Worm (Caenorhabditis elegans) whole organism, mixed stage, embryonic: ENCODE data around the gene gta-1.

ENCODE experiments used
- M03D4.4 ChIP-seq: sonication (generic microtip); optimal IDR thresholded peaks from 2 replicates; lab custom pipeline; 2017; ENCODE audit warnings: mild to moderate bottlenecking, missing genetic modification characterization, missing compliant biosample characterization
- bed-3 ChIP-seq: fragments of 200-800 bp; sonication (Bioruptor generic); optimal IDR thresholded peaks from 3 replicates; lab custom pipeline; 2018; ENCODE audit warnings: mild to moderate bottlenecking, missing genetic modification characterization, moderate library complexity, missing compliant biosample characterization
- blmp-1 ChIP-seq: fragments of 150-350 bp; optimal IDR thresholded peaks from 2 replicates; lab custom pipeline; 2014; ENCODE audit warnings: missing biosample characterization, missing genetic modification characterization
- ceh-39 ChIP-seq: fragments of 150-350 bp; optimal IDR thresholded peaks from 2 replicates; lab custom pipeline; 2014; ENCODE audit warnings: missing biosample characterization, missing genetic modification characterization
- ceh-43 ChIP-seq: fragments of 200-800 bp; sonication (Bioruptor generic); optimal IDR thresholded peaks from 2 replicates; lab custom pipeline; 2018; ENCODE audit warnings: mild to moderate bottlenecking, missing genetic modification characterization, moderate library complexity, missing compliant biosample characterization
- ceh-83 ChIP-seq: fragments of 200-800 bp; sonication (Bioruptor generic); optimal IDR thresholded peaks from 2 replicates; lab custom pipeline; 2018; ENCODE audit warnings: mild to moderate bottlenecking, missing genetic modification characterization, missing compliant biosample characterization
- ces-1 ChIP-seq: fragments of 150-350 bp; optimal IDR thresholded peaks from 2 replicates; lab custom pipeline; 2014; ENCODE audit warnings: missing biosample characterization, missing genetic modification reagents, missing genetic modification characterization
- cnd-1 ChIP-seq: fragments of 200-800 bp; sonication (Bioruptor generic); optimal IDR thresholded peaks from 2 replicates; lab custom pipeline; 2018; ENCODE audit warnings: mild to moderate bottlenecking, missing genetic modification characterization, missing compliant biosample characterization
- drap-1 ChIP-seq: fragments of 200-800 bp; sonication (Bioruptor generic); optimal IDR thresholded peaks from 3 replicates; lab custom pipeline; 2018; ENCODE audit warnings: mild to moderate bottlenecking, missing genetic modification characterization, missing compliant biosample characterization
- elt-1 ChIP-seq: sonication (generic microtip); optimal IDR thresholded peaks from 2 replicates; lab custom pipeline; 2017; ENCODE audit warnings: missing genetic modification characterization, mild to moderate bottlenecking, missing compliant biosample characterization, antibody characterized with exemption, moderate library complexity, borderline replicate concordance; ENCODE audit not compliant: insufficient read depth
- elt-3 ChIP-seq: fragments of 150-350 bp; optimal IDR thresholded peaks from 2 replicates; lab custom pipeline; 2014; ENCODE audit warnings: missing biosample characterization, missing genetic modification characterization
- flh-1 ChIP-seq: fragments of 200-800 bp; sonication (Bioruptor generic); optimal IDR thresholded peaks from 2 replicates; lab custom pipeline; 2018; ENCODE audit warnings: mild to moderate bottlenecking, missing genetic modification characterization, moderate library complexity, missing compliant biosample characterization
- ham-2 ChIP-seq: fragments of 200-800 bp; sonication (Bioruptor generic); optimal IDR thresholded peaks from 2 replicates; lab custom pipeline; 2018; ENCODE audit warnings: mild to moderate bottlenecking, missing genetic modification characterization, missing compliant biosample characterization
- hlh-1 ChIP-seq: fragments of 150-350 bp; optimal IDR thresholded peaks from 2 replicates; lab custom pipeline; 2014; ENCODE audit warnings: missing biosample characterization, missing genetic modification reagents, missing genetic modification characterization
- lin-13 ChIP-seq: fragments of 150-350 bp; optimal IDR thresholded peaks from 2 replicates; lab custom pipeline; 2014; ENCODE audit warnings: missing biosample characterization, missing genetic modification characterization
- lin-32 ChIP-seq: fragments of 200-800 bp; sonication (Bioruptor generic); optimal IDR thresholded peaks from 2 replicates; lab custom pipeline; 2018; ENCODE audit warnings: mild to moderate bottlenecking, missing genetic modification characterization, missing compliant biosample characterization
- lsy-2 ChIP-seq: fragments of 150-350 bp; optimal IDR thresholded peaks from 2 replicates; lab custom pipeline; 2014; ENCODE audit warnings: missing biosample characterization, missing genetic modification characterization
- mab-5 ChIP-seq: fragments of 150-350 bp; optimal IDR thresholded peaks from 2 replicates; lab custom pipeline; 2014; ENCODE audit warnings: missing biosample characterization, missing genetic modification characterization
- mep-1 ChIP-seq: fragments of 150-350 bp; optimal IDR thresholded peaks from 2 replicates; lab custom pipeline; 2017; ENCODE audit warnings: missing biosample characterization, missing genetic modification reagents, missing genetic modification characterization, inconsistent platforms
- mls-2 ChIP-seq: sonication (generic microtip); optimal IDR thresholded peaks from 2 replicates; lab custom pipeline; 2016; ENCODE audit warnings: mild to moderate bottlenecking, missing genetic modification characterization, moderate library complexity, missing compliant biosample characterization
- nhr-12 ChIP-seq: fragments of 150-350 bp; optimal IDR thresholded peaks from 2 replicates; lab custom pipeline; 2014; ENCODE audit warnings: missing biosample characterization, missing genetic modification characterization
- nhr-2 ChIP-seq: fragments of 150-350 bp; optimal IDR thresholded peaks from 2 replicates; lab custom pipeline; 2014; ENCODE audit warnings: missing biosample characterization, missing genetic modification characterization
- nhr-237 ChIP-seq: fragments of 150-350 bp; optimal IDR thresholded peaks from 2 replicates; lab custom pipeline; 2014; ENCODE audit warnings: missing biosample characterization, missing genetic modification characterization
- nhr-28 ChIP-seq: fragments of 150-350 bp; optimal IDR thresholded peaks from 2 replicates; lab custom pipeline; 2014; ENCODE audit warnings: missing biosample characterization, missing genetic modification characterization
- nhr-76 ChIP-seq: sonication (generic microtip); optimal IDR thresholded peaks from 2 replicates; lab custom pipeline; 2017; ENCODE audit warnings: missing biosample characterization, missing genetic modification characterization
- pha-4 ChIP-seq: fragments of 150-350 bp; optimal IDR thresholded peaks from 2 replicates; lab custom pipeline; 2018; ENCODE audit warnings: missing biosample characterization, missing genetic modification reagents, missing genetic modification characterization
- sem-2 ChIP-seq: fragments of 200-800 bp; sonication (Bioruptor generic); optimal IDR thresholded peaks from 2 replicates; lab custom pipeline; 2018; ENCODE audit warnings: mild to moderate bottlenecking, missing genetic modification characterization, missing compliant biosample characterization
- snpc-4 ChIP-seq: fragments of 150-350 bp; optimal IDR thresholded peaks from 2 replicates; lab custom pipeline; 2014; ENCODE audit warnings: missing biosample characterization, missing genetic modification characterization
- sptf-1 ChIP-seq: sonication (generic microtip); optimal IDR thresholded peaks from 2 replicates; lab custom pipeline; 2017; ENCODE audit warnings: mild to moderate bottlenecking, missing genetic modification characterization, moderate library complexity, missing compliant biosample characterization
- tbx-8 ChIP-seq: fragments of 200-800 bp; sonication (Bioruptor generic); optimal IDR thresholded peaks from 2 replicates; lab custom pipeline; 2018; ENCODE audit warnings: mild to moderate bottlenecking, missing genetic modification characterization, moderate library complexity, missing compliant biosample characterization
- unc-120 ChIP-seq: sonication (generic microtip); optimal IDR thresholded peaks from 2 replicates; lab custom pipeline; 2017; ENCODE audit warnings: missing genetic modification characterization, missing compliant biosample characterization; ENCODE audit not compliant: poor library complexity, severe bottlenecking
- unc-39 ChIP-seq: fragments of 150-350 bp; optimal IDR thresholded peaks from 2 replicates; lab custom pipeline; 2014; ENCODE audit warnings: missing biosample characterization, missing genetic modification characterization
- unc-62 ChIP-seq: fragments of 150-350 bp; optimal IDR thresholded peaks from 2 replicates; lab custom pipeline; 2014; ENCODE audit warnings: missing biosample characterization, missing genetic modification reagents, missing genetic modification characterization
- zip-8 ChIP-seq: fragments of 150-350 bp; optimal IDR thresholded peaks from 2 replicates; lab custom pipeline; 2014; ENCODE audit warnings: missing biosample characterization, missing genetic modification characterization
- ztf-11 ChIP-seq: fragments of 150-350 bp; optimal IDR thresholded peaks from 2 replicates; lab custom pipeline; 2014; ENCODE audit warnings: missing biosample characterization, missing genetic modification characterization

gta-1 gene

ce11 chrIV:10174932-10175732, 5.3 kb upstream of the gta-1 start:
- TF ChIP-seq nhr-28 (no peak), unc-62 (no peak), nhr-2 (tag; lab: Kevin White, UChicago) (no peak), mls-2 (peak; percentile 51), sptf-1 (peak; percentile 14), bed-3 (GFP tag; lab: Kevin White, UChicago) (no peak), M03D4.4 (peak; percentile 60), zip-8 (tag; lab: Kevin White, UChicago) (no peak), cnd-1 (tag; lab: Kevin White, UChicago) (peak; percentile 20), pha-4 (tag; lab: Kevin White, UChicago) (peak; percentile 13), blmp-1 (tag; lab: Kevin White, UChicago) (no peak), lin-32 (GFP tag; lab: Kevin White, UChicago) (no peak), unc-39 (tag; lab: Kevin White, UChicago) (no peak), flh-1 (GFP tag; lab: Kevin White, UChicago) (no peak), mep-1 (tag; lab: Kevin White, UChicago) (no peak), unc-120 (tag; lab: Kevin White, UChicago) (peak; percentile 9), ceh-83 (GFP tag; lab: Kevin White, UChicago) (no peak), ham-2 (peak; percentile 22), ces-1 (no peak), mab-5 (no peak), hlh-1 (no peak), lin-13 (tag; lab: Kevin White, UChicago) (no peak), elt-1 (tag; lab: Kevin White, UChicago) (no peak), elt-3 (tag; lab: Kevin White, UChicago) (no peak), sem-2 (GFP tag; lab: Kevin White, UChicago) (no peak), ztf-11 (tag; lab: Kevin White, UChicago) (no peak), lsy-2 (tag; lab: Kevin White, UChicago) (no peak), nhr-237 (tag; lab: Kevin White, UChicago) (no peak), ceh-39 (no peak), drap-1 (peak; percentile 63), snpc-4 (tag; lab: Kevin White, UChicago) (no peak), nhr-76 (tag; lab: Kevin White, UChicago) (no peak), tbx-8 (GFP tag; lab: Kevin White, UChicago) (no peak), nhr-12 (tag; lab: Kevin White, UChicago) (no peak), ceh-43 (GFP tag; lab: Kevin White, UChicago) (no peak)

DNA sequence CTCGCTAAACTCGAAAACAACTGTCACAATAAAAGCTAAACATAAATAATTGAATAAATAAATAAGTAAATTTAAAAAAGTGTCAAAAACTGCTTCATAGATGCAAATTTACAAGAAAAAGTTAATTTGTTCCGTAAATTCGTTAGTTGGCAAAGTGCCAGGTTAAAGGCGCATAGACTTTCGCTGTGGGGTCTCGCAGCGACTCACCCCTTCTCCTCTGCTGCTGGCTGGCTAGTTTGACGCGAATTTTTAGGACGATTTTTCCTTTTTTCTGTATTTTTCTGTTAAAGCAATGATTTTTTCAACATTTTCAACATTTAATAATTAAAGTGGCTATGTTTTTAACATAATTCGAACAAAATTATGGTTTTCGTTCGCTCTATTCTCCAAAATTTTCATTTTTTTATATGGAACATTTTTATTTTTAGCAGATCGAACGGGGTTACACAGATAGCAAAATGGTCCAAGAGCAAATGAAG, 4.2 kb upstream of the gta-1 start, which contains the start of gene rack-1:
Gene rack-1 (plus strand): TSS at position 429 of the 479 bp plus-strand sequence.
- no peak for TF ChIP-seq hlh-1
- TF ChIP-seq lsy-2 (tag; lab: Kevin White, UChicago), result peak; percentile 59
- peak; percentile 64 for TF ChIP-seq mep-1 (tag; lab: Kevin White, UChicago)
- peak; percentile 48 for TF ChIP-seq pha-4 (tag; lab: Kevin White, UChicago)
- peak; percentile 4 for TF ChIP-seq unc-62
- peak; percentile 27 for TF ChIP-seq ceh-39
- TF ChIP-seq ceh-43 (GFP tag; lab: Kevin White, UChicago), result no peak
- peak; percentile 83 for TF ChIP-seq ces-1
- no peak for TF ChIP-seq sptf-1
- peak; percentile 33 for TF ChIP-seq nhr-237 (tag; lab: Kevin White, UChicago)
- TF ChIP-seq, all 35 proteins: peak for 7

DNA sequence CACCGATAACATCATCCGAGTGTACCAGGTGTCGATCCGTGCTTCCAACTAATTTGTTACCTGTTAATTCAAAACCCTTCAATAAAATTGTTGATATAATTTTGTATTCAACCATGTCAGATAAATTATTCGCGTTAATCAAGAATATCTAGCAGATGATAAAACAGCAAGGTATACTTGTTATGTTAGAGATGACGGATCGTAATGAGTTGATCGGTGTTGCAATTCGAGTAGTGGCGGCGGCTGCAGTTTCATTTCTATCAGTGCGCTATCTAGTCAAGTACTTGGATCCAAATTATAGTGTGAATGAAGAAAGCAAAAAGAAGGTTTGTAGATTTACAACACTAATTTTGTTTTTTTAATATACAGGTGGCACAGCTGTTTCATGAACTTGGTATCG, 2.7 kb upstream of the gta-1 start, which contains the start of gene mspn-1:
Gene mspn-1 (plus strand): TSS at position 190 of the 400 bp plus-strand sequence.
- TF ChIP-seq unc-39 (tag; lab: Kevin White, UChicago) (no peak), elt-1 (tag; lab: Kevin White, UChicago) (no peak), mab-5 (no peak)
